Worm (Caenorhabditis elegans): Measurements from ENCODE around the gene nhr-41.

- TF ChIP-seq ZK546.5 (tag; optimal IDR thresholded peaks at IDR 0.05) (no peak), fos-1 (tag; optimal IDR thresholded peaks at IDR 0.05) (no peak), ama-1 (optimal IDR thresholded peaks at IDR 0.05) (no peak), ztf-11 (tag; optimal IDR thresholded peaks at IDR 0.05) (no peak), rbr-2 (tag; optimal IDR thresholded peaks at IDR 0.05) (no peak), nhr-237 (tag; optimal IDR thresholded peaks at IDR 0.05) (no peak)
Observed at ce11 chrIV:1361616-1362228, 24.3 kb upstream of the nhr-41 start.

All from whole organism, L4 larva.